Worm (Caenorhabditis elegans) whole organism, mixed stage, embryonic: ENCODE data around the gene F38E11.6.

Experiments
- ces-1 ChIP-seq: fragments of 150-350 bp; optimal IDR thresholded peaks from 2 replicates; lab custom pipeline; 2014; ENCODE audit warnings: missing biosample characterization, missing genetic modification reagents, missing genetic modification characterization
- cnd-1 ChIP-seq: fragments of 200-800 bp; sonication (Bioruptor generic); optimal IDR thresholded peaks from 2 replicates; lab custom pipeline; 2018; ENCODE audit warnings: mild to moderate bottlenecking, missing genetic modification characterization, missing compliant biosample characterization
- drap-1 ChIP-seq: fragments of 200-800 bp; sonication (Bioruptor generic); optimal IDR thresholded peaks from 3 replicates; lab custom pipeline; 2018; ENCODE audit warnings: mild to moderate bottlenecking, missing genetic modification characterization, missing compliant biosample characterization
- elt-1 ChIP-seq: sonication (generic microtip); optimal IDR thresholded peaks from 2 replicates; lab custom pipeline; 2017; ENCODE audit warnings: missing genetic modification characterization, mild to moderate bottlenecking, missing compliant biosample characterization, antibody characterized with exemption, moderate library complexity, borderline replicate concordance; ENCODE audit not compliant: insufficient read depth
- elt-3 ChIP-seq: fragments of 150-350 bp; optimal IDR thresholded peaks from 2 replicates; lab custom pipeline; 2014; ENCODE audit warnings: missing biosample characterization, missing genetic modification characterization
- lsy-2 ChIP-seq: fragments of 150-350 bp; optimal IDR thresholded peaks from 2 replicates; lab custom pipeline; 2014; ENCODE audit warnings: missing biosample characterization, missing genetic modification characterization
- mab-5 ChIP-seq: fragments of 150-350 bp; optimal IDR thresholded peaks from 2 replicates; lab custom pipeline; 2014; ENCODE audit warnings: missing biosample characterization, missing genetic modification characterization
- mep-1 ChIP-seq: fragments of 150-350 bp; optimal IDR thresholded peaks from 2 replicates; lab custom pipeline; 2017; ENCODE audit warnings: missing biosample characterization, missing genetic modification reagents, missing genetic modification characterization, inconsistent platforms
- mls-2 ChIP-seq: sonication (generic microtip); optimal IDR thresholded peaks from 2 replicates; lab custom pipeline; 2016; ENCODE audit warnings: mild to moderate bottlenecking, missing genetic modification characterization, moderate library complexity, missing compliant biosample characterization
- nhr-28 ChIP-seq: fragments of 150-350 bp; optimal IDR thresholded peaks from 2 replicates; lab custom pipeline; 2014; ENCODE audit warnings: missing biosample characterization, missing genetic modification characterization
- snpc-4 ChIP-seq: fragments of 150-350 bp; optimal IDR thresholded peaks from 2 replicates; lab custom pipeline; 2014; ENCODE audit warnings: missing biosample characterization, missing genetic modification characterization
- unc-120 ChIP-seq: sonication (generic microtip); optimal IDR thresholded peaks from 2 replicates; lab custom pipeline; 2017; ENCODE audit warnings: missing genetic modification characterization, missing compliant biosample characterization; ENCODE audit not compliant: poor library complexity, severe bottlenecking
- unc-39 ChIP-seq: fragments of 150-350 bp; optimal IDR thresholded peaks from 2 replicates; lab custom pipeline; 2014; ENCODE audit warnings: missing biosample characterization, missing genetic modification characterization
- ztf-11 ChIP-seq: fragments of 150-350 bp; optimal IDR thresholded peaks from 2 replicates; lab custom pipeline; 2014; ENCODE audit warnings: missing biosample characterization, missing genetic modification characterization

DNA sequence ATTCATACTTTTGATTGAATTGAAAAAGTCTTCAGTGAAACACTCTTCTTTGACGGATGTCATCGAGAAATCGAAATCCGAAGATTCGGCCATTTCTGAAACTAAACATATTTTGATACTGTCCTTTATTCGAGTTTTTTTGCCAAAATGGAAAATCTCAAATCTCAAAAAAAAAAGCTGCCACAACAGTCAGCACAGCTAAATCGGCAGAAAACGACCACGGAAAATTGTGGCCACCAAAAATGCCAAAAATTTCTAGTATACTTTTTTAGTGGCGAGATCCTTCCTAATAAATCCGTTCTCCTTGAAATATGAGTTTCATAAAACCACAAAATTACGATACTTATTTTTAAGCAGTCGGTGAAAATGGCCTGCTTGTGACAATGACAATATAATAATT lies 23.4 kb downstream of the F38E11.6 start, which contains the start of gene F38E11.9:
- TF ChIP-seq snpc-4 (tag; lab: Kevin White, UChicago) (no peak), unc-120 (tag; lab: Kevin White, UChicago) (no peak), ztf-11 (no peak), unc-39 (tag; lab: Kevin White, UChicago) (no peak), elt-3 (tag; lab: Kevin White, UChicago) (no peak), mab-5 (no peak), mep-1 (no peak), mls-2 (tag; lab: Kevin White, UChicago) (no peak), nhr-28 (no peak), elt-1 (tag; lab: Kevin White, UChicago) (no peak), ces-1 (GFP tag; lab: Kevin White, UChicago) (no peak), lsy-2 (no peak), cnd-1 (tag; lab: Kevin White, UChicago) (no peak), drap-1 (no peak)
